Worm (Caenorhabditis elegans) whole organism, L1 larva: ENCODE measurements around the gene tbp-1.
A peak's percentile ranks its signal among the peaks of the same experiment; 100 is the strongest.

Experiments used
- C16A3.4 ChIP-seq: fragments of 150-350 bp; optimal IDR thresholded peaks from 2 replicates; lab custom pipeline; 2014; ENCODE audit warnings: missing biosample characterization, missing genetic modification characterization
- F16B12.6 ChIP-seq: fragments of 150-350 bp; optimal IDR thresholded peaks from 2 replicates; lab custom pipeline; 2014; ENCODE audit warnings: missing biosample characterization, missing genetic modification characterization
- aha-1 ChIP-seq: fragments of 150-350 bp; optimal IDR thresholded peaks from 2 replicates; lab custom pipeline; 2014; ENCODE audit warnings: missing biosample characterization, missing genetic modification characterization
- alr-1 ChIP-seq: fragments of 200-800 bp; sonication (Bioruptor generic); optimal IDR thresholded peaks from 2 replicates; lab custom pipeline; 2018; ENCODE audit warnings: borderline replicate concordance, mild to moderate bottlenecking, missing genetic modification characterization, missing compliant biosample characterization
- aly-2 ChIP-seq: fragments of 150-350 bp; optimal IDR thresholded peaks from 2 replicates; lab custom pipeline; 2014; ENCODE audit warnings: missing biosample characterization, missing genetic modification characterization
- ceh-8 ChIP-seq: fragments of 200-800 bp; sonication (Bioruptor generic); optimal IDR thresholded peaks from 2 replicates; lab custom pipeline; 2018; ENCODE audit warnings: mild to moderate bottlenecking, missing genetic modification characterization, moderate library complexity, missing compliant biosample characterization
- ceh-82 ChIP-seq, 3 experiments: fragments of 150-350 bp in 1 of 3; sonication (generic microtip) in 2 of 3; optimal IDR thresholded peaks; 2 replicates each; lab custom pipeline; 2014 to 2017; ENCODE audit warnings: missing biosample characterization in 3 of 3, missing genetic modification characterization in 3 of 3
- dpl-1 ChIP-seq, 3 experiments: fragments of 150-350 bp in 2 of 3; sonication (generic microtip) in 1 of 3; optimal IDR thresholded peaks; 2 replicates each; lab custom pipeline; 2014 to 2017; ENCODE audit warnings: missing biosample characterization in 3 of 3, missing genetic modification characterization in 3 of 3, missing genetic modification reagents in 3 of 3
- dsc-1 ChIP-seq: sonication (generic microtip); optimal IDR thresholded peaks from 2 replicates; lab custom pipeline; 2016; ENCODE audit warnings: mild to moderate bottlenecking, missing genetic modification characterization, missing compliant biosample characterization
- efl-1 ChIP-seq, 4 experiments: fragments of 150-350 bp; optimal IDR thresholded peaks in 3 of 4; peaks in 1 of 4; 1 replicate in 1 of 4; 2 replicates in 3 of 4; lab custom pipeline; 2014; ENCODE audit warnings: missing biosample characterization in 2 of 4, missing genetic modification characterization in 2 of 4, missing genetic modification reagents in 2 of 4
- egl-13 ChIP-seq: sonication (generic microtip); optimal IDR thresholded peaks from 2 replicates; lab custom pipeline; 2016; ENCODE audit warnings: missing genotype, missing genetic modification reagents, missing genetic modification characterization, missing compliant biosample characterization
- egl-27 ChIP-seq, 2 experiments: fragments of 150-350 bp in 1 of 2; sonication (generic microtip); optimal IDR thresholded peaks; 3 replicates each; lab custom pipeline; 2017 to 2018; ENCODE audit warnings: missing biosample characterization in 2 of 2, missing genetic modification characterization in 2 of 2, missing genetic modification reagents in 2 of 2
- elt-3 ChIP-seq, 6 experiments: fragments of 150-350 bp in 1 of 6; sonication (generic microtip); optimal IDR thresholded peaks; 2 replicates each; lab custom pipeline; 2017 to 2018; ENCODE audit warnings: missing biosample characterization in 6 of 6, missing genetic modification characterization in 6 of 6, inconsistent platforms in 1 of 6
- fos-1 ChIP-seq: fragments of 150-350 bp; optimal IDR thresholded peaks from 2 replicates; lab custom pipeline; 2014; ENCODE audit warnings: missing biosample characterization, missing genetic modification characterization
- hlh-4 ChIP-seq: sonication (generic microtip); optimal IDR thresholded peaks from 2 replicates; lab custom pipeline; 2016; ENCODE audit warnings: mild to moderate bottlenecking, missing genetic modification characterization, missing compliant biosample characterization
- hpl-2 ChIP-seq: fragments of 150-350 bp; optimal IDR thresholded peaks from 2 replicates; lab custom pipeline; 2014; ENCODE audit warnings: missing biosample characterization, missing genetic modification reagents, missing genetic modification characterization
- isw-1 ChIP-seq: fragments of 200-800 bp; sonication (Bioruptor generic); IDR thresholded peaks from 2 replicates; pipeline ENCODE4 v1.3.6; 2022; ENCODE audit warnings: missing genetic modification characterization, missing compliant biosample characterization
- lin-13 ChIP-seq: fragments of 150-350 bp; optimal IDR thresholded peaks from 2 replicates; lab custom pipeline; 2014; ENCODE audit warnings: missing biosample characterization, missing genetic modification reagents, missing genetic modification characterization
- lin-14 ChIP-seq: fragments of 200-800 bp; sonication (Bioruptor generic); optimal IDR thresholded peaks from 2 replicates; lab custom pipeline; 2018; ENCODE audit warnings: mild to moderate bottlenecking, missing genetic modification characterization, moderate library complexity, missing compliant biosample characterization
- lin-15B ChIP-seq: fragments of 150-350 bp; sonication (generic microtip); optimal IDR thresholded peaks from 3 replicates; lab custom pipeline; 2014; ENCODE audit warnings: missing biosample characterization, missing genetic modification characterization
- lin-35 ChIP-seq, 2 experiments: fragments of 150-350 bp; optimal IDR thresholded peaks; 2 replicates each; lab custom pipeline; 2014; ENCODE audit warnings: missing biosample characterization in 2 of 2, missing genetic modification characterization in 2 of 2, missing genetic modification reagents in 2 of 2
- lin-39 ChIP-seq: fragments of 150-350 bp; optimal IDR thresholded peaks from 2 replicates; lab custom pipeline; 2014; ENCODE audit warnings: missing biosample characterization, missing genetic modification reagents, missing genetic modification characterization
- lir-3 ChIP-seq: sonication (generic microtip); optimal IDR thresholded peaks from 2 replicates; lab custom pipeline; 2016; ENCODE audit warnings: mild to moderate bottlenecking, missing genetic modification characterization, moderate library complexity, missing compliant biosample characterization; ENCODE audit not compliant: poor library complexity
- lsy-2 ChIP-seq, 2 experiments: fragments of 150-350 bp; optimal IDR thresholded peaks; 2 replicates each; lab custom pipeline; 2014; ENCODE audit warnings: missing biosample characterization in 2 of 2, missing genetic modification characterization in 2 of 2
- mab-9 ChIP-seq: fragments of 200-800 bp; sonication (Bioruptor generic); IDR thresholded peaks from 2 replicates; pipeline ENCODE4 v1.3.6; 2022; ENCODE audit warnings: missing genetic modification reagents, missing genetic modification characterization, missing compliant biosample characterization
- mdl-1 ChIP-seq, 2 experiments: fragments of 150-350 bp; optimal IDR thresholded peaks; 2 replicates each; lab custom pipeline; 2014 to 2017; ENCODE audit warnings: missing biosample characterization in 2 of 2, missing genetic modification characterization in 2 of 2, inconsistent platforms in 1 of 2
- mef-2 ChIP-seq: fragments of 150-350 bp; optimal IDR thresholded peaks from 2 replicates; lab custom pipeline; 2014; ENCODE audit warnings: missing biosample characterization, missing genetic modification characterization
- mep-1 ChIP-seq: fragments of 150-350 bp; optimal IDR thresholded peaks from 2 replicates; lab custom pipeline; 2014; ENCODE audit warnings: missing biosample characterization, missing genetic modification characterization
- nhr-11 ChIP-seq: fragments of 150-350 bp; optimal IDR thresholded peaks from 2 replicates; lab custom pipeline; 2014; ENCODE audit warnings: missing biosample characterization, missing genetic modification characterization
- nhr-19 ChIP-seq: fragments of 200-800 bp; sonication (Bioruptor generic); conservative IDR thresholded peaks from 2 replicates; pipeline ENCODE4 v1.3.6; 2022; ENCODE audit warnings: missing genetic modification characterization, missing compliant biosample characterization
- nhr-20 ChIP-seq: sonication (generic microtip); optimal IDR thresholded peaks from 2 replicates; lab custom pipeline; 2016; ENCODE audit warnings: mild to moderate bottlenecking, missing genetic modification characterization, missing compliant biosample characterization
- nhr-237 ChIP-seq: fragments of 150-350 bp; optimal IDR thresholded peaks from 2 replicates; lab custom pipeline; 2014; ENCODE audit warnings: missing biosample characterization, missing genetic modification characterization
- nhr-47 ChIP-seq: sonication (generic microtip); optimal IDR thresholded peaks from 2 replicates; lab custom pipeline; 2016; ENCODE audit warnings: mild to moderate bottlenecking, missing genetic modification characterization, moderate library complexity, missing compliant biosample characterization
- nhr-71 ChIP-seq: sonication (generic microtip); optimal IDR thresholded peaks from 2 replicates; lab custom pipeline; 2016; ENCODE audit warnings: mild to moderate bottlenecking, missing genetic modification characterization, moderate library complexity, missing compliant biosample characterization
- nhr-76 ChIP-seq: sonication (generic microtip); optimal IDR thresholded peaks from 2 replicates; lab custom pipeline; 2017; ENCODE audit warnings: missing biosample characterization, missing genetic modification characterization
- nhr-84 ChIP-seq: sonication (generic microtip); optimal IDR thresholded peaks from 2 replicates; lab custom pipeline; 2017; ENCODE audit warnings: missing biosample characterization, missing genetic modification characterization
- rnt-1 ChIP-seq: sonication (generic microtip); optimal IDR thresholded peaks from 2 replicates; lab custom pipeline; 2016; ENCODE audit warnings: mild to moderate bottlenecking, missing genetic modification characterization, moderate library complexity, missing compliant biosample characterization
- skn-1 ChIP-seq: fragments of 150-350 bp; optimal IDR thresholded peaks from 2 replicates; lab custom pipeline; 2014; ENCODE audit warnings: missing biosample characterization, missing genetic modification characterization
- snu-23 ChIP-seq: sonication (generic microtip); optimal IDR thresholded peaks from 2 replicates; lab custom pipeline; 2016; ENCODE audit warnings: missing genetic modification characterization, missing compliant biosample characterization
- sptf-1 ChIP-seq: fragments of 150-350 bp; optimal IDR thresholded peaks from 2 replicates; lab custom pipeline; 2014; ENCODE audit warnings: missing biosample characterization, missing genetic modification characterization
- unc-130 ChIP-seq: fragments of 150-350 bp; optimal IDR thresholded peaks from 2 replicates; lab custom pipeline; 2017; ENCODE audit warnings: missing biosample characterization, missing genetic modification characterization, inconsistent platforms
- unc-30 ChIP-seq: sonication (generic microtip); optimal IDR thresholded peaks from 2 replicates; lab custom pipeline; 2017; ENCODE audit warnings: missing biosample characterization, missing genetic modification characterization
- unc-62 ChIP-seq: fragments of 150-350 bp; optimal IDR thresholded peaks from 2 replicates; lab custom pipeline; 2014; ENCODE audit warnings: missing biosample characterization, missing genetic modification reagents, missing genetic modification characterization
- unc-86 ChIP-seq: sonication (generic microtip); optimal IDR thresholded peaks from 2 replicates; lab custom pipeline; 2016; ENCODE audit warnings: missing genetic modification characterization, missing compliant biosample characterization
- unc-98 ChIP-seq: fragments of 200-800 bp; sonication (Bioruptor generic); IDR thresholded peaks from 2 replicates; pipeline ENCODE4 v1.3.6; 2022; ENCODE audit warnings: missing genetic modification characterization, missing compliant biosample characterization
- zip-4 ChIP-seq: fragments of 200-800 bp; sonication (Bioruptor generic); optimal IDR thresholded peaks from 2 replicates; lab custom pipeline; 2018; ENCODE audit warnings: mild to moderate bottlenecking, missing genetic modification characterization, moderate library complexity, missing compliant biosample characterization
- ztf-11 ChIP-seq, 2 experiments: sonication (generic microtip); optimal IDR thresholded peaks; 2 replicates each; lab custom pipeline; 2016 to 2017; ENCODE audit warnings: missing genetic modification characterization in 2 of 2, missing biosample characterization in 1 of 2, missing compliant biosample characterization in 1 of 2

tbp-1 gene

ce11 chrIII:7357356-7357755, 26.5 kb upstream of the tbp-1 start, which contains the start of gene F08F8.10 (continued):
- TF ChIP-seq efl-1 (optimal IDR thresholded peaks at IDR 0.05; lab: Kevin White, UChicago) (peak; percentile 52 to 64), efl-1 (GFP tag; optimal IDR thresholded peaks at IDR 0.05 in 1 of 2; lab: Kevin White, UChicago) (peak; percentile 63 to 96), lin-15B (no peak), dpl-1 (GFP tag; optimal IDR thresholded peaks at IDR 0.05; lab: Kevin White, UChicago) (peak; percentile 33 to 65 (median 47))

ce11 chrIII:7358627-7359026, 25.2 kb upstream of the tbp-1 start:
- TF ChIP-seq sptf-1: no peak
- peak in 1 of 6 experiments; percentile 20 for TF ChIP-seq elt-3 (tag; optimal IDR thresholded peaks at IDR 0.05; lab: Kevin White, UChicago)
- no peak for TF ChIP-seq ztf-11 (tag; optimal IDR thresholded peaks at IDR 0.05; lab: Kevin White, UChicago)
- TF ChIP-seq nhr-84 (tag; lab: Kevin White, UChicago): no peak
- peak; percentile 56 for TF ChIP-seq lin-14 (GFP tag; lab: Kevin White, UChicago)
- TF ChIP-seq snu-23 (GFP tag; lab: Kevin White, UChicago): peak; percentile 17
- peak; percentile 58 for TF ChIP-seq nhr-20

ce11 chrIII:7359037-7359548, 24.7 kb upstream of the tbp-1 start, which contains the start of the genes eco-1 and hmgr-1:
TSS of gene eco-1 (minus strand) at chrIII:7359095.
TSS of gene hmgr-1 (plus strand) at chrIII:7359498.
- TF ChIP-seq nhr-47: peak; percentile 50
- TF ChIP-seq aly-2 (tag; lab: Kevin White, UChicago): no peak
- no peak for TF ChIP-seq alr-1 (tag; lab: Kevin White, UChicago)
- TF ChIP-seq ceh-82 (tag; optimal IDR thresholded peaks at IDR 0.05; lab: Kevin White, UChicago): peak in 2 of 3 experiments; percentile 3 to 26
- no peak for TF ChIP-seq mab-9 (GFP tag; lab: Robert Waterston, UW)
- TF ChIP-seq egl-13 (tag; lab: Kevin White, UChicago): no peak
- TF ChIP-seq unc-98 (GFP tag; lab: Robert Waterston, UW): no peak
- TF ChIP-seq isw-1 (GFP tag; lab: Robert Waterston, UW): no peak; the same call in 1 of the 2 replicates
- peak in 1 of 2 experiments; percentile 15 for TF ChIP-seq mdl-1 (tag; optimal IDR thresholded peaks at IDR 0.05; lab: Kevin White, UChicago)
- peak; percentile 8 for TF ChIP-seq C16A3.4
- no peak for TF ChIP-seq hpl-2 (GFP tag; lab: Kevin White, UChicago)
- TF ChIP-seq lin-13 (GFP tag; lab: Kevin White, UChicago): peak; percentile 29
- TF ChIP-seq nhr-11 (tag; lab: Kevin White, UChicago): no peak
- peak; percentile 0 for TF ChIP-seq zip-4
- TF ChIP-seq lin-15B: peak; percentile 16
- TF ChIP-seq lin-39 (tag; lab: Kevin White, UChicago): no peak
- TF ChIP-seq dsc-1 (tag; lab: Kevin White, UChicago): peak; percentile 28
- no peak for TF ChIP-seq egl-27 (tag; optimal IDR thresholded peaks at IDR 0.05; lab: Kevin White, UChicago)
- TF ChIP-seq mep-1 (tag; lab: Kevin White, UChicago): peak; percentile 52
- peak; percentile 68 for TF ChIP-seq rnt-1 (tag; lab: Kevin White, UChicago)
- TF ChIP-seq ceh-8 (GFP tag; lab: Kevin White, UChicago): no peak
- TF ChIP-seq hlh-4 (tag; lab: Kevin White, UChicago): no peak
- no peak for TF ChIP-seq nhr-20
- peak; percentile 65 to 83 (median 76) for TF ChIP-seq dpl-1 (GFP tag; optimal IDR thresholded peaks at IDR 0.05; lab: Kevin White, UChicago)
- no peak for TF ChIP-seq unc-130 (tag; lab: Kevin White, UChicago)
- TF ChIP-seq nhr-71 (tag; lab: Kevin White, UChicago): peak; percentile 59
- TF ChIP-seq mef-2: no peak
- TF ChIP-seq aha-1 (tag; lab: Kevin White, UChicago): no peak
- no peak for TF ChIP-seq ztf-11 (tag; optimal IDR thresholded peaks at IDR 0.05; lab: Kevin White, UChicago)
- TF ChIP-seq snu-23 (GFP tag; lab: Kevin White, UChicago): peak; percentile 30
- no peak for TF ChIP-seq nhr-76 (tag; lab: Kevin White, UChicago)
- TF ChIP-seq nhr-237: no peak
- TF ChIP-seq unc-30 (tag; lab: Kevin White, UChicago): no peak
- TF ChIP-seq lin-35 (GFP tag; optimal IDR thresholded peaks at IDR 0.05; lab: Kevin White, UChicago): peak; percentile 52 to 87
- TF ChIP-seq lir-3 (tag; lab: Kevin White, UChicago): peak; percentile 38
- TF ChIP-seq unc-86: peak; percentile 24
- TF ChIP-seq F16B12.6: peak; percentile 42
- peak; percentile 55 to 62 for TF ChIP-seq lsy-2 (tag; optimal IDR thresholded peaks at IDR 0.05; lab: Kevin White, UChicago)
- TF ChIP-seq unc-62: no peak
- peak; percentile 27 for TF ChIP-seq nhr-19
- TF ChIP-seq fos-1 (tag; lab: Kevin White, UChicago): no peak
- peak; percentile 50 for TF ChIP-seq skn-1 (tag; lab: Kevin White, UChicago)
